Worm (Caenorhabditis elegans): ENCODE measurements around the gene mac-1.

Gene mac-1

DNA sequence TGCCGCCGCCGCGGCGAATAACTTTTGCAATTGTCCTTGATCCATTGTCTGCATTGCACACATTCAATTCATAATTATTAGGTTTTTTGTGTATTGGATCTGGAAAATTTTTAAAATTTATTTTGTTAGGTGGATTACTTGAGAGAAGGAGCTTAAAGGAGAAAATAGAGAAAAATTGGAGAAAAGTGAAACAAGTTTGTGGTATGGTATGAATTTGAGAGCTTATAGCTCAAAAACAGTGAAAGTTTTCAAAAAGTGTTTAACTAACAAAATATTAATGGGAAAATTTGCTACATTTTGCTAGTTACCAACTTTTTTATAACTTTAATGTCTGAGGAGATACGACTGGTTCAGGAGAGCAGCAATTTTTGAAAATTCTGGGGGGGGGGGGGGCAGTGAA lies 35.0 kb downstream of the mac-1 start, which contains the start of gene ztf-22:
TSS of gene ztf-22 (minus strand) at position 101 of the 400 bp plus-strand sequence.
- TF ChIP-seq tab-1 (GFP tag; IDR thresholded peaks at IDR 0.05) (no peak), flt-1 (GFP tag; IDR thresholded peaks at IDR 0.05) (no peak), ref-1 (GFP tag; conservative IDR thresholded peaks at IDR 0.05) (no peak), ztf-23 (GFP tag; IDR thresholded peaks at IDR 0.05) (no peak), T22C8.4 (GFP tag; IDR thresholded peaks at IDR 0.05) (no peak), klf-2 (GFP tag; conservative IDR thresholded peaks at IDR 0.05) (no peak), med-1 (GFP tag; optimal IDR thresholded peaks at IDR 0.05; ENCODE audit: insufficient read depth) (no peak), ztf-29 (GFP tag; IDR thresholded peaks at IDR 0.05) (no peak), cog-1 (tag; optimal IDR thresholded peaks at IDR 0.05) (no peak)

DNA sequence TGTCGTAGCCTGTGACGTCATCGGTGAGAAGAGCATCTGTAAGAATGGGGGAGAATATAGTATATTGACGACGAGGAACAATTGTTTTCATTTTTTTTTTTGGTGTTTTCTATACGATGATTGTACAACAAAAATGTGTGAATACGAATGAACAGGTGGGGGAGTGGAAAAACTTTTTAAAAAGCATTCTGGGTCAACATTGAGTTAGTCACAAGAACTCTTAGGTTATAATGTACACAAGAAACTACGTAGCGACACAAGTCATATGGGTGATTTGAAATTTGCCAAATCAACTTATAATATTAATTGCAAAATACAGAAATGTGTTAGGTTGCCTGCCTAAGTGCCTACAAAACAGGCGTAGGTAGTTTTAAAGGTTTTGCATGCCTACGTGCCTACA lies 36.6 kb downstream of the mac-1 start:
- TF ChIP-seq ztf-23 (GFP tag; IDR thresholded peaks at IDR 0.05) (no peak), tab-1 (GFP tag; IDR thresholded peaks at IDR 0.05) (no peak), ref-1 (GFP tag; conservative IDR thresholded peaks at IDR 0.05) (no peak), med-1 (GFP tag; optimal IDR thresholded peaks at IDR 0.05; ENCODE audit: insufficient read depth) (no peak), T22C8.4 (GFP tag; IDR thresholded peaks at IDR 0.05) (no peak), ztf-29 (GFP tag; IDR thresholded peaks at IDR 0.05) (no peak), flt-1 (GFP tag; IDR thresholded peaks at IDR 0.05) (no peak), klf-2 (GFP tag; conservative IDR thresholded peaks at IDR 0.05) (no peak), cog-1 (tag; optimal IDR thresholded peaks at IDR 0.05) (no peak)

DNA sequence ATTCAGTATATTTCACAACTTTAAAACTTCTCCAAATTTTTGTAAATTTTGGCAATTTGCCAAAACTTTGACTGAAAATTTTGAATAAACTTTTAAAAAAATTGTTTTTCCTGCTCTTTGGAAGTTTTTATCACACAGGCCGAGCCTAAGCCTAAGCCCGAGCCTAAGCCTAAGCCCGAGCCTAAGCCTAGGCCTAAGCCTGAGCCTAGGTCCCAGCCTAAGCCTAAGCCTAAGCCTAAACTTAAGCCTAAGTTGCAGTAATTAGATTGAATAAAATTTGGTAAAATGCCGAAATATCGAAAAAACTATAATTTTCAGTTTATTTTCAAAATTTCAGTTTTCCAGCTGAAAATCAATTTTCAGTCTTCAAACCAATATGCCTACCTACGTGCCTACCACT lies 37.2 kb downstream of the mac-1 start:
- TF ChIP-seq ref-1 (GFP tag; conservative IDR thresholded peaks at IDR 0.05) (no peak), cog-1 (tag; optimal IDR thresholded peaks at IDR 0.05) (no peak), ztf-29 (GFP tag; IDR thresholded peaks at IDR 0.05) (no peak), med-1 (GFP tag; optimal IDR thresholded peaks at IDR 0.05; ENCODE audit: insufficient read depth) (no peak), T22C8.4 (GFP tag; IDR thresholded peaks at IDR 0.05) (no peak), klf-2 (GFP tag; conservative IDR thresholded peaks at IDR 0.05) (no peak), flt-1 (GFP tag; IDR thresholded peaks at IDR 0.05) (no peak), ztf-23 (GFP tag; IDR thresholded peaks at IDR 0.05) (no peak), tab-1 (GFP tag; IDR thresholded peaks at IDR 0.05) (no peak)

DNA sequence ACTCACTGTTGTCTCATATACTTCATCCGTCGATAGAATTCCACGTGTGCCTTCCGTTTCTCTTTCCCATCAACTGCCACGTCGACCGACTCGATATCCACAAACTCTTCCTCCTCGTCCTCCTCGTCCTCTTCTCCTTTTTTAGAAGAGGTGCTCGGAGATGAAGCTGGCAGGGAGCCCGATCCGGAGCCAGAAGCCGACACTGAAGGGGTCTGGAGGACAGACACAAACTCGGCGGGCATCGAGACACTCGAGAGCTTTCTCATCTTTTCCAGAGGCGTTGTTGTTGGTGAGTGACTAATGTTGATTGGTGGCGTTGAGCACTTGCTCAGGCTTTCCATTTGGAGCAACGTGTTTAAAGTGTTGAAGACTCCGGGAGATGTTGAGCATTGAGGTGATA lies 38.1 kb downstream of the mac-1 start:
- TF ChIP-seq med-1 (GFP tag; optimal IDR thresholded peaks at IDR 0.05; ENCODE audit: insufficient read depth) (no peak), T22C8.4 (GFP tag; IDR thresholded peaks at IDR 0.05) (no peak), flt-1 (GFP tag; IDR thresholded peaks at IDR 0.05) (no peak), cog-1 (tag; optimal IDR thresholded peaks at IDR 0.05) (no peak), ztf-23 (GFP tag; IDR thresholded peaks at IDR 0.05) (no peak), ztf-29 (GFP tag; IDR thresholded peaks at IDR 0.05) (no peak), ref-1 (GFP tag; conservative IDR thresholded peaks at IDR 0.05) (no peak), tab-1 (GFP tag; IDR thresholded peaks at IDR 0.05) (no peak)

DNA sequence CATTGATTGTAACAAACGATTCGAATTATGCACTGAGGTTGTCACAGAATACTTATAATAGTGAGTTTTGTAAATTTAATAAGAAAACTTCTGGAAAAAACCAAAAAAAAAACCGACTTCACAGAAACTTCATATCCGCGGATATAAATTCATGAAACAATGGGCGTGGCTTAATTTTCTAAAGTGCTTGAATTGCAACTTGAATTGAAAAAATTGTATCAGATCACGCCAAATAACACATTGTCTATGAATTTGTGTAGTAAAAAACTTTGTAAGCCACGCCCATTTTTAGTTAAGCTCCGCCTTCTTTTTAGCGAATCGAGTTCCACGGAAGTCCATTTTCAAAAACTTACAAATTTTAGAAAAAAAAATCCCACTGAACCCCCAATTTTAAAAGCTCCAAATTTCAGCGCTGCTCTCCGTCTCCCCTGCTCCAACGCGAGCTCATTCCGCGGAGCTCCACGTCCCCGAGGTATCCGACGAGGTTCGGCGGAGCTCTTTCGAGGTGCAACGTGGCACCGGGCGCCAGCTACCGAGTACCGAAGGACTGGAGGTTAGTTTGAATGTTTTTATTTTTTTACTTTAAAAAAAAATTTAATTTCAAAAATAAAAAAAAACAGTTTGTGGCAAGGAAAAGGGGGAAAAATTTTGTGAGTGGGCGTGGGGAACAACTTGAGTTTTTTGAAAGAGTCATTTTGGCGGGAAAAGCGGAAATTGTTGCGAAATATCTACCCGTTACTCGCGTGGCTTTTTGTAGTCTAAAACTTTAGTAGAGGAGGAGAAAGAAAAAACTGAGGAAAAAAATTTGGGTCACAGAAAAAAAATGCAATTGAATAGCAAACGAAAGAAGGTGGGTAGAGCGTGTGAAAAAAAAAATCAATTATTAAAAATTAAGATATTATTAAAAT lies 41.2 kb downstream of the mac-1 start:
- TF ChIP-seq tab-1 (GFP tag; IDR thresholded peaks at IDR 0.05) = no peak
- no peak for TF ChIP-seq med-1 (GFP tag; optimal IDR thresholded peaks at IDR 0.05; ENCODE audit: insufficient read depth)
- TF ChIP-seq cog-1 (tag; optimal IDR thresholded peaks at IDR 0.05) = no peak
- no peak for TF ChIP-seq ref-1 (GFP tag; conservative IDR thresholded peaks at IDR 0.05)
- TF ChIP-seq ztf-23 (GFP tag; IDR thresholded peaks at IDR 0.05) = no peak
- TF ChIP-seq klf-2 (GFP tag; conservative IDR thresholded peaks at IDR 0.05) = no peak
- TF ChIP-seq flt-1 (GFP tag; IDR thresholded peaks at IDR 0.05) = no peak
- no peak for TF ChIP-seq T22C8.4 (GFP tag; IDR thresholded peaks at IDR 0.05)
- no peak for TF ChIP-seq ztf-29 (GFP tag; IDR thresholded peaks at IDR 0.05)

DNA sequence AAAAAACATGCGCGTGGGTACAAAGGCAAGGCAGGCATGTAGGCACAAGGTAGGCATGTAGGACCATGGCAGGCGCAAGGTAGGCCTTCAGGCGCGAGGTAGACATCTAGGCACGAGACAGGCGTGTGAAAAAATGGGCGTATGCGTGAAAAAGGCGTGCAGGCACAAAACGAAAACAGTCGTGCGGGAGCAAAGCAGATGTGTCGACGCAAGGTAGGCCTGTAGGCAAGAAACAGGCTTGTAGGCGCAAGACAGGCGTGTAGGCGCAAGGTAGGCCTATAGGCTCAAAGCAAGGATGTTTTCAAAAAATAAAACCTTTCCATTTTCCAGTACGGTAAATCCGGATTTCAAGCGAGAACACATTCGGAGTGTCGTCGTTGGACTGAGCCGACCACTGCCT lies 42.0 kb downstream of the mac-1 start:
- TF ChIP-seq ref-1 (GFP tag; conservative IDR thresholded peaks at IDR 0.05) (no peak), tab-1 (GFP tag; IDR thresholded peaks at IDR 0.05) (no peak), ztf-23 (GFP tag; IDR thresholded peaks at IDR 0.05) (no peak), cog-1 (tag; optimal IDR thresholded peaks at IDR 0.05) (no peak), flt-1 (GFP tag; IDR thresholded peaks at IDR 0.05) (no peak), T22C8.4 (GFP tag; IDR thresholded peaks at IDR 0.05) (no peak), med-1 (GFP tag; optimal IDR thresholded peaks at IDR 0.05; ENCODE audit: insufficient read depth) (no peak), klf-2 (GFP tag; conservative IDR thresholded peaks at IDR 0.05) (no peak), ztf-29 (GFP tag; IDR thresholded peaks at IDR 0.05) (no peak)

DNA sequence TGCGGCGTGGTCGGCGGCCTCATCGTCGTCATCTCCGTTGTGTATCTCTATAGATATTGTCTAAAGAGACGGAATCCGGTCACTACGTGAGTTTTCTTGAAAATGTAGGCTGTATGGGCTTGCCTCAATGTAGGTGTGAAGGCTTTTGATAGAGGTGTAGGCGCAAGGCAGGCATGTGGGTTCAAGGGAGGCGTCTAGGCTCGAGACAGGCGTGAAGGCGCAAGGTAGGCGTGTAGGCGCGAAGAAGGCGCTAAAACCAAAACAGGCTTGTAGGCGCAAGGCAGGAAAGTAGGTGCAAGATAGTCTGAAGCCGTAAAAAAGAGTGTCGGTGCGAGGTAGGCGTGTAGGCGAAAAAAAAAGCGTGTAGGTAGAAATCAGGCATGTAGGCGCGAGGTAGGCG lies 42.5 kb downstream of the mac-1 start:
- no peak for TF ChIP-seq cog-1 (tag; optimal IDR thresholded peaks at IDR 0.05)
- no peak for TF ChIP-seq T22C8.4 (GFP tag; IDR thresholded peaks at IDR 0.05)
- no peak for TF ChIP-seq klf-2 (GFP tag; conservative IDR thresholded peaks at IDR 0.05)
- no peak for TF ChIP-seq ztf-29 (GFP tag; IDR thresholded peaks at IDR 0.05)
- no peak for TF ChIP-seq ztf-23 (GFP tag; IDR thresholded peaks at IDR 0.05)
- TF ChIP-seq ref-1 (GFP tag; conservative IDR thresholded peaks at IDR 0.05) = no peak
- no peak for TF ChIP-seq tab-1 (GFP tag; IDR thresholded peaks at IDR 0.05)
- no peak for TF ChIP-seq flt-1 (GFP tag; IDR thresholded peaks at IDR 0.05)
- TF ChIP-seq med-1 (GFP tag; optimal IDR thresholded peaks at IDR 0.05; ENCODE audit: insufficient read depth) = no peak

DNA sequence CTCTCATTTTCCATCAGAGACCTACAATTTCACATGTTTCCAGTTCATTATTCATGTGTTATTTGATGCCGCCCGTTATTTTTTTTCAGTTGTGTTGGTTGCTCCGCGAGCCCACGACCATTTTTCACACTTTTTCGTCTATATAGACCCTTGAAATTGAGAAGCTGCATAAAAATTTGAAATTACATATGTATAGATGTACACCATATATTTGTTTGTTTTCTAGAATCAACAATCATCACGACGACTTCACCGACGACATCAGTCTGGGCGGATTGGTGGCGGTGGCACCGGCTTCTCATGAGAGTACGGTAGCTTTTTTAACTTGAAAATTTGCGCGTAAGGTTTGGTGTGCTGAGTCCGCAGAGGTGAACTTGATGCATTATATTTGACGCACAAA lies 49.9 kb downstream of the mac-1 start, which contains the start of gene Y48C3A.5:
TSS of gene Y48C3A.5 (plus strand) at position 301 of the 400 bp plus-strand sequence.
- no peak for TF ChIP-seq cog-1 (tag; optimal IDR thresholded peaks at IDR 0.05)
- no peak for TF ChIP-seq tab-1 (GFP tag; IDR thresholded peaks at IDR 0.05)
- no peak for TF ChIP-seq klf-2 (GFP tag; conservative IDR thresholded peaks at IDR 0.05)
- TF ChIP-seq flt-1 (GFP tag; IDR thresholded peaks at IDR 0.05) = no peak
- no peak for TF ChIP-seq med-1 (GFP tag; optimal IDR thresholded peaks at IDR 0.05; ENCODE audit: insufficient read depth)

DNA sequence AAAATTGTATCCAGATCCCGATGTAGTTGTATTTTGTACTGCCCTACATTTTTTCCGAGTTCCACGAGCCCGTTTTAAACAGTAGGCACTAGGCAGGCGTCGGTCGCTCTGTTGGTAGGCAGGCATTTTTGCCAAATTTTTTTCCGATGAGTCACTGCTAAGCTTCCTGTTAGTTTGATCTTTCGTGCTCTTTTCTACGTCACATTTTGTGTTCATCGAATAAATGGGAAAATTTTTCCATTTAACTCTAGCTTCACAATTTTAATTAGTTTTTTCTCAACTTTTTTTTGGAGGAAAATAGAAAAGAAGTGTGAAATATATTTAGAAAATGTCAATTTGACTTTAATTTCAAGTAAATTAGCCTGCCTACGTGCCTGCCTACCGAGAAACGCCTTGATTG lies 53.4 kb downstream of the mac-1 start:
- TF ChIP-seq med-1 (GFP tag; optimal IDR thresholded peaks at IDR 0.05; ENCODE audit: insufficient read depth) (no peak), ref-1 (GFP tag; conservative IDR thresholded peaks at IDR 0.05) (no peak), cog-1 (tag; optimal IDR thresholded peaks at IDR 0.05) (no peak), klf-2 (GFP tag; conservative IDR thresholded peaks at IDR 0.05) (no peak), tab-1 (GFP tag; IDR thresholded peaks at IDR 0.05) (no peak)
